Worm (Caenorhabditis elegans): ENCODE measurements around the gene M163.11.
A peak's percentile ranks its signal among the peaks of the same experiment; 100 is the strongest.

The M163.11 gene

ce11 chrX:14478743-14479428 is at the start of gene M163.11:
Gene M163.11 (plus strand): TSS chrX:14479378.
- no peak for TF ChIP-seq nhr-237 (tag; optimal IDR thresholded peaks at IDR 0.05)
- peak; percentile 71 for TF ChIP-seq nhr-43 (tag; optimal IDR thresholded peaks at IDR 0.05; ENCODE audit: poor library complexity, severe bottlenecking)
- TF ChIP-seq fkh-2 (tag; optimal IDR thresholded peaks at IDR 0.05), result no peak
- TF ChIP-seq R02D3.7 (tag; optimal IDR thresholded peaks at IDR 0.05), result no peak
- no peak for TF ChIP-seq unc-62 (GFP tag; optimal IDR thresholded peaks at IDR 0.05)
- no peak for TF ChIP-seq daf-12 (tag; optimal IDR thresholded peaks at IDR 0.05)
- TF ChIP-seq lsy-12 (tag; optimal IDR thresholded peaks at IDR 0.05), result peak; percentile 3
- no peak for TF ChIP-seq nhr-11 (tag; optimal IDR thresholded peaks at IDR 0.05)
- TF ChIP-seq nhr-12 (tag; optimal IDR thresholded peaks at IDR 0.05), result no peak
- no peak for TF ChIP-seq mml-1 (tag; optimal IDR thresholded peaks at IDR 0.05)
- peak; percentile 8 for TF ChIP-seq nhr-25 (tag; optimal IDR thresholded peaks at IDR 0.05)
- TF ChIP-seq nhr-76 (tag; optimal IDR thresholded peaks at IDR 0.05), result no peak
- TF ChIP-seq fkh-10 (GFP tag; optimal IDR thresholded peaks at IDR 0.05), result no peak
- no peak for TF ChIP-seq nhr-67 (tag; optimal IDR thresholded peaks at IDR 0.05)
- no peak for TF ChIP-seq pha-4 (tag; optimal IDR thresholded peaks at IDR 0.05)
- TF ChIP-seq elt-2 (tag; optimal IDR thresholded peaks at IDR 0.05), result peak; percentile 36
- no peak for TF ChIP-seq hmg-11 (tag; optimal IDR thresholded peaks at IDR 0.05)

ce11 chrX:14430436-14430835 is 48.7 kb upstream of the M163.11 start:
- TF ChIP-seq ceh-9 (tag; optimal IDR thresholded peaks at IDR 0.05) (no peak), nhr-76 (tag; optimal IDR thresholded peaks at IDR 0.05) (no peak), fos-1 (tag; optimal IDR thresholded peaks at IDR 0.05) (no peak), nfya-1 (tag; optimal IDR thresholded peaks at IDR 0.05; ENCODE audit: insufficient read depth) (no peak), aly-2 (tag; optimal IDR thresholded peaks at IDR 0.05) (no peak), daf-12 (tag; optimal IDR thresholded peaks at IDR 0.05) (no peak), nhr-25 (tag; optimal IDR thresholded peaks at IDR 0.05) (no peak), ceh-82 (tag; optimal IDR thresholded peaks at IDR 0.05) (no peak), lsy-12 (tag; optimal IDR thresholded peaks at IDR 0.05) (no peak), ztf-11 (tag; optimal IDR thresholded peaks at IDR 0.05) (no peak), skn-1 (tag; optimal IDR thresholded peaks at IDR 0.05) (no peak), nhr-67 (tag; optimal IDR thresholded peaks at IDR 0.05) (no peak), pqm-1 (tag; optimal IDR thresholded peaks at IDR 0.05) (no peak), jun-1 (tag; optimal IDR thresholded peaks at IDR 0.05) (no peak), elt-3 (tag; optimal IDR thresholded peaks at IDR 0.05) (no peak), nhr-43 (tag; optimal IDR thresholded peaks at IDR 0.05; ENCODE audit: poor library complexity, severe bottlenecking) (no peak), elt-2 (tag; optimal IDR thresholded peaks at IDR 0.05) (no peak), R02D3.7 (tag; optimal IDR thresholded peaks at IDR 0.05) (no peak), nhr-237 (tag; optimal IDR thresholded peaks at IDR 0.05) (no peak), nhr-23 (tag; optimal IDR thresholded peaks at IDR 0.05) (no peak)

ce11 chrX:14435648-14436155 is 43.5 kb upstream of the M163.11 start:
- no peak for TF ChIP-seq snpc-4 (tag; optimal IDR thresholded peaks at IDR 0.05)
- no peak for TF ChIP-seq elt-1 (tag; optimal IDR thresholded peaks at IDR 0.05)
- no peak for TF ChIP-seq egl-27 (tag; optimal IDR thresholded peaks at IDR 0.05)
- TF ChIP-seq mml-1 (tag; optimal IDR thresholded peaks at IDR 0.05), result no peak

- TF ChIP-seq nfya-1 (tag; optimal IDR thresholded peaks at IDR 0.05; ENCODE audit: insufficient read depth) (peak; percentile 16), nhr-43 (tag; optimal IDR thresholded peaks at IDR 0.05; ENCODE audit: poor library complexity, severe bottlenecking) (peak; percentile 59)
Observed at ce11 chrX:14437806-14438205, 41.4 kb upstream of the M163.11 start.

- TF ChIP-seq hmg-11 (tag; optimal IDR thresholded peaks at IDR 0.05) (no peak), fkh-10 (GFP tag; optimal IDR thresholded peaks at IDR 0.05) (no peak), elt-2 (tag; optimal IDR thresholded peaks at IDR 0.05) (no peak), daf-12 (tag; optimal IDR thresholded peaks at IDR 0.05) (no peak), nhr-43 (tag; optimal IDR thresholded peaks at IDR 0.05; ENCODE audit: poor library complexity, severe bottlenecking) (no peak), nhr-12 (tag; optimal IDR thresholded peaks at IDR 0.05) (no peak), pha-4 (tag; optimal IDR thresholded peaks at IDR 0.05) (no peak), ztf-11 (tag; optimal IDR thresholded peaks at IDR 0.05) (no peak)
Observed at ce11 chrX:14442321-14442720, 36.9 kb upstream of the M163.11 start, which contains the start of gene F23D12.3. Gene F23D12.3 (plus strand): TSS chrX:14442621.
